Worm (Caenorhabditis elegans): ENCODE data around the gene epac-1.

The epac-1 gene

ce11 chrIII:10195911-10196310 is 6.9 kb downstream of the epac-1 start:
- TF ChIP-seq unc-62 (GFP tag; optimal IDR thresholded peaks at IDR 0.05) (no peak), unc-39 (tag; optimal IDR thresholded peaks at IDR 0.05) (no peak), pha-4 (tag; optimal IDR thresholded peaks at IDR 0.05) (no peak), elt-1 (tag; optimal IDR thresholded peaks at IDR 0.05; ENCODE audit: borderline replicate concordance, insufficient read depth) (no peak), mls-2 (tag; optimal IDR thresholded peaks at IDR 0.05) (no peak), ham-2 (GFP tag; optimal IDR thresholded peaks at IDR 0.05) (no peak), nhr-237 (tag; optimal IDR thresholded peaks at IDR 0.05) (no peak), snpc-4 (tag; optimal IDR thresholded peaks at IDR 0.05) (no peak), ceh-43 (GFP tag; optimal IDR thresholded peaks at IDR 0.05) (no peak), lin-13 (tag; optimal IDR thresholded peaks at IDR 0.05) (no peak), nhr-28 (tag; optimal IDR thresholded peaks at IDR 0.05) (no peak)

ce11 chrIII:10196796-10197195 is 7.8 kb downstream of the epac-1 start:
- peak; percentile 39 for TF ChIP-seq zip-8 (tag; optimal IDR thresholded peaks at IDR 0.05)
- TF ChIP-seq snpc-4 (tag; optimal IDR thresholded peaks at IDR 0.05), result no peak
- TF ChIP-seq ceh-83 (GFP tag; optimal IDR thresholded peaks at IDR 0.05), result no peak
- no peak for TF ChIP-seq pha-4 (tag; optimal IDR thresholded peaks at IDR 0.05)
- TF ChIP-seq lin-13 (tag; optimal IDR thresholded peaks at IDR 0.05), result no peak

ce11 chrIII:10197416-10197815 is 8.4 kb downstream of the epac-1 start, which contains the start of gene dod-6:
dod-6 (plus strand) TSS chrIII:10197716.
- TF ChIP-seq unc-62 (GFP tag; optimal IDR thresholded peaks at IDR 0.05) (no peak), tbx-8 (GFP tag; optimal IDR thresholded peaks at IDR 0.05) (no peak), nhr-76 (tag; optimal IDR thresholded peaks at IDR 0.05) (no peak), blmp-1 (tag; optimal IDR thresholded peaks at IDR 0.05) (no peak), lin-13 (tag; optimal IDR thresholded peaks at IDR 0.05) (no peak), flh-1 (GFP tag; optimal IDR thresholded peaks at IDR 0.05) (no peak), mep-1 (tag; optimal IDR thresholded peaks at IDR 0.05) (no peak), ces-1 (GFP tag; optimal IDR thresholded peaks at IDR 0.05) (no peak), nhr-12 (tag; optimal IDR thresholded peaks at IDR 0.05) (no peak), ceh-43 (GFP tag; optimal IDR thresholded peaks at IDR 0.05) (no peak), mls-2 (tag; optimal IDR thresholded peaks at IDR 0.05) (no peak), sem-2 (GFP tag; optimal IDR thresholded peaks at IDR 0.05) (no peak), lin-32 (GFP tag; optimal IDR thresholded peaks at IDR 0.05) (no peak)

ce11 chrIII:10199052-10199451 is 10.0 kb downstream of the epac-1 start, which contains the start of gene T20G5.8:
T20G5.8 (plus strand) TSS chrIII:10199352.
- TF ChIP-seq mab-5 (tag; optimal IDR thresholded peaks at IDR 0.05) (no peak), ztf-11 (tag; optimal IDR thresholded peaks at IDR 0.05) (no peak), M03D4.4 (tag; optimal IDR thresholded peaks at IDR 0.05) (no peak), tbx-8 (GFP tag; optimal IDR thresholded peaks at IDR 0.05) (no peak), elt-1 (tag; optimal IDR thresholded peaks at IDR 0.05; ENCODE audit: borderline replicate concordance, insufficient read depth) (no peak), pha-4 (tag; optimal IDR thresholded peaks at IDR 0.05) (no peak), nhr-28 (tag; optimal IDR thresholded peaks at IDR 0.05) (no peak), ceh-83 (GFP tag; optimal IDR thresholded peaks at IDR 0.05) (no peak), unc-39 (tag; optimal IDR thresholded peaks at IDR 0.05) (no peak), lin-32 (GFP tag; optimal IDR thresholded peaks at IDR 0.05) (no peak), sem-2 (GFP tag; optimal IDR thresholded peaks at IDR 0.05) (no peak), ham-2 (GFP tag; optimal IDR thresholded peaks at IDR 0.05) (no peak), nhr-12 (tag; optimal IDR thresholded peaks at IDR 0.05) (no peak), zip-8 (tag; optimal IDR thresholded peaks at IDR 0.05) (no peak), mep-1 (tag; optimal IDR thresholded peaks at IDR 0.05) (no peak), elt-3 (tag; optimal IDR thresholded peaks at IDR 0.05) (no peak)

- TF ChIP-seq snpc-4 (tag; optimal IDR thresholded peaks at IDR 0.05) (no peak), elt-3 (tag; optimal IDR thresholded peaks at IDR 0.05) (no peak), sem-2 (GFP tag; optimal IDR thresholded peaks at IDR 0.05) (no peak), mab-5 (tag; optimal IDR thresholded peaks at IDR 0.05) (no peak), M03D4.4 (tag; optimal IDR thresholded peaks at IDR 0.05) (no peak), mep-1 (tag; optimal IDR thresholded peaks at IDR 0.05) (no peak), nhr-2 (tag; optimal IDR thresholded peaks at IDR 0.05) (no peak), lin-13 (tag; optimal IDR thresholded peaks at IDR 0.05) (no peak), ces-1 (GFP tag; optimal IDR thresholded peaks at IDR 0.05) (no peak), drap-1 (GFP tag; optimal IDR thresholded peaks at IDR 0.05) (no peak), ceh-43 (GFP tag; optimal IDR thresholded peaks at IDR 0.05) (no peak), pha-4 (tag; optimal IDR thresholded peaks at IDR 0.05) (no peak), lin-32 (GFP tag; optimal IDR thresholded peaks at IDR 0.05) (no peak)
These were observed 12.2 kb downstream of the epac-1 start, which contains the start of the genes T20G5.13 and T20G5.12 for ce11 chrIII:10201235-10201634. T20G5.13 (minus strand) TSS chrIII:10201335. T20G5.12 (plus strand) TSS chrIII:10201604.

ce11 chrIII:10202391-10202790 is 13.4 kb downstream of the epac-1 start:
- no peak for TF ChIP-seq zip-8 (tag; optimal IDR thresholded peaks at IDR 0.05)
- no peak for TF ChIP-seq nhr-28 (tag; optimal IDR thresholded peaks at IDR 0.05)
- TF ChIP-seq ceh-83 (GFP tag; optimal IDR thresholded peaks at IDR 0.05), result no peak
- TF ChIP-seq ceh-43 (GFP tag; optimal IDR thresholded peaks at IDR 0.05), result no peak
- no peak for TF ChIP-seq ceh-39 (tag; optimal IDR thresholded peaks at IDR 0.05)
- no peak for TF ChIP-seq lsy-2 (tag; optimal IDR thresholded peaks at IDR 0.05)
- no peak for TF ChIP-seq elt-3 (tag; optimal IDR thresholded peaks at IDR 0.05)
- no peak for TF ChIP-seq drap-1 (GFP tag; optimal IDR thresholded peaks at IDR 0.05)
- TF ChIP-seq mep-1 (tag; optimal IDR thresholded peaks at IDR 0.05), result no peak
- no peak for TF ChIP-seq mab-5 (tag; optimal IDR thresholded peaks at IDR 0.05)
- no peak for TF ChIP-seq lin-32 (GFP tag; optimal IDR thresholded peaks at IDR 0.05)
